Worm (Caenorhabditis elegans): ENCODE results near the gene F17C8.7.
A peak's percentile ranks its signal among the peaks of the same experiment; 100 is the strongest.

ce11 chrIII:4721750-4722149 lies 13.8 kb upstream of the F17C8.7 start, which contains the start of gene acy-1:
- TF ChIP-seq ztf-25 (GFP tag; IDR thresholded peaks at IDR 0.05) (no peak), mxl-1 (tag; optimal IDR thresholded peaks at IDR 0.05) (no peak), snpc-1.1 (tag; optimal IDR thresholded peaks at IDR 0.05; ENCODE audit: insufficient read depth) (no peak), nhr-90 (tag; optimal IDR thresholded peaks at IDR 0.05) (no peak), unc-130 (GFP tag; optimal IDR thresholded peaks at IDR 0.05) (no peak), rcor-1 (GFP tag; IDR thresholded peaks at IDR 0.05) (no peak), pha-4 (tag; optimal IDR thresholded peaks at IDR 0.05) (no peak), ets-4 (GFP tag; optimal IDR thresholded peaks at IDR 0.05) (no peak), dox-1 (GFP tag; IDR thresholded peaks at IDR 0.05) (peak; percentile 45; the same call in 1 of the 2 replicates), sdz-38 (tag; optimal IDR thresholded peaks at IDR 0.05) (no peak)
